Worm (Caenorhabditis elegans): ENCODE data around the gene trip-4.

ce11 chrII:15042310-15042709, 3.1 kb downstream of the trip-4 start:
- TF ChIP-seq ets-7 (tag; optimal IDR thresholded peaks at IDR 0.05) (no peak), aly-1 (tag; optimal IDR thresholded peaks at IDR 0.05) (no peak), B0310.2 (tag; optimal IDR thresholded peaks at IDR 0.05) (no peak), flt-1 (GFP tag; IDR thresholded peaks at IDR 0.05) (no peak), hnd-1 (tag; optimal IDR thresholded peaks at IDR 0.05) (no peak), ama-1 (optimal IDR thresholded peaks at IDR 0.05) (no peak), F13C5.2 (tag; optimal IDR thresholded peaks at IDR 0.05) (no peak), pes-1 (GFP tag; IDR thresholded peaks at IDR 0.05) (no peak), hmbx-1 (tag; optimal IDR thresholded peaks at IDR 0.05) (no peak)
